Worm (Caenorhabditis elegans): ENCODE results near the gene nadk-2.

The nadk-2 gene

ce11 chrII:12064680-12065135 lies 15.3 kb downstream of the nadk-2 start, which contains the start of gene arrd-8:
Gene arrd-8 (plus strand): TSS chrII:12065085.
- TF ChIP-seq nhr-77 (tag; optimal IDR thresholded peaks at IDR 0.05), result no peak
- no peak for TF ChIP-seq ztf-1 (GFP tag; conservative IDR thresholded peaks at IDR 0.05)
- no peak for TF ChIP-seq nhr-11 (tag; optimal IDR thresholded peaks at IDR 0.05)
- peak; percentile 4 for TF ChIP-seq gmeb-1 (tag; optimal IDR thresholded peaks at IDR 0.05)
- TF ChIP-seq R02D3.7 (tag; optimal IDR thresholded peaks at IDR 0.05), result no peak
- TF ChIP-seq lsy-2 (tag; optimal IDR thresholded peaks at IDR 0.05), result no peak
- TF ChIP-seq fos-1 (tag; optimal IDR thresholded peaks at IDR 0.05), result peak; percentile 85
- peak; percentile 57 for TF ChIP-seq sma-9 (GFP tag; optimal IDR thresholded peaks at IDR 0.05)
- TF ChIP-seq sma-9 (tag; optimal IDR thresholded peaks at IDR 0.05), result no peak
- no peak for TF ChIP-seq lin-13 (GFP tag; optimal IDR thresholded peaks at IDR 0.05)
- no peak for TF ChIP-seq peb-1 (tag; optimal IDR thresholded peaks at IDR 0.05)

- TF ChIP-seq nhr-21 (tag; optimal IDR thresholded peaks at IDR 0.05) (no peak), Y55F3AM.14 (GFP tag; optimal IDR thresholded peaks at IDR 0.05) (no peak), unc-55 (GFP tag; optimal IDR thresholded peaks at IDR 0.05) (peak; percentile 8), unc-39 (tag; optimal IDR thresholded peaks at IDR 0.05) (no peak), C34F6.9 (tag; optimal IDR thresholded peaks at IDR 0.05) (peak; percentile 34), nhr-237 (tag; optimal IDR thresholded peaks at IDR 0.05) (no peak), nhr-6 (tag; optimal IDR thresholded peaks at IDR 0.05) (no peak), crh-2 (tag; optimal IDR thresholded peaks at IDR 0.05) (no peak)
Measured at ce11 chrII:12067451-12068076, 18.2 kb downstream of the nadk-2 start, which contains the start of gene Y17G7B.22. Gene Y17G7B.22 (plus strand): TSS chrII:12068026.

ce11 chrII:12071243-12071642 lies 21.9 kb downstream of the nadk-2 start:
- TF ChIP-seq gmeb-1 (tag; optimal IDR thresholded peaks at IDR 0.05) (no peak), nhr-12 (tag; optimal IDR thresholded peaks at IDR 0.05) (no peak), dmd-4 (tag; optimal IDR thresholded peaks at IDR 0.05) (no peak), nhr-6 (tag; optimal IDR thresholded peaks at IDR 0.05) (no peak), ZK546.5 (tag; optimal IDR thresholded peaks at IDR 0.05) (no peak), nhr-237 (tag; optimal IDR thresholded peaks at IDR 0.05) (no peak)

ce11 chrII:12076355-12076754 lies 27.0 kb downstream of the nadk-2 start:
- no peak for TF ChIP-seq ztf-1 (GFP tag; conservative IDR thresholded peaks at IDR 0.05)
- no peak for TF ChIP-seq elt-3 (tag; optimal IDR thresholded peaks at IDR 0.05)
- no peak for TF ChIP-seq aly-2 (tag; optimal IDR thresholded peaks at IDR 0.05)
- no peak for TF ChIP-seq fos-1 (tag; optimal IDR thresholded peaks at IDR 0.05)
- no peak for TF ChIP-seq alr-1 (tag; optimal IDR thresholded peaks at IDR 0.05)
- TF ChIP-seq mdl-1 (tag; optimal IDR thresholded peaks at IDR 0.05), result no peak
- no peak for TF ChIP-seq nhr-77 (tag; optimal IDR thresholded peaks at IDR 0.05)
- no peak for TF ChIP-seq C34F6.9 (tag; optimal IDR thresholded peaks at IDR 0.05)
- TF ChIP-seq elt-1 (tag; optimal IDR thresholded peaks at IDR 0.05), result no peak
- no peak for TF ChIP-seq crh-2 (tag; optimal IDR thresholded peaks at IDR 0.05)

- TF ChIP-seq ztf-11 (tag; optimal IDR thresholded peaks at IDR 0.05), result no peak
- TF ChIP-seq nhr-129 (tag; optimal IDR thresholded peaks at IDR 0.05), result no peak
- TF ChIP-seq unc-39 (tag; optimal IDR thresholded peaks at IDR 0.05), result no peak
- no peak for TF ChIP-seq ztf-4 (tag; optimal IDR thresholded peaks at IDR 0.05)
- no peak for TF ChIP-seq fos-1 (tag; optimal IDR thresholded peaks at IDR 0.05)
- TF ChIP-seq nhr-21 (tag; optimal IDR thresholded peaks at IDR 0.05), result no peak
- no peak for TF ChIP-seq unc-62 (GFP tag; optimal IDR thresholded peaks at IDR 0.05)
Measured at ce11 chrII:12077281-12077680, 27.9 kb downstream of the nadk-2 start.

- TF ChIP-seq fos-1 (tag; optimal IDR thresholded peaks at IDR 0.05), result peak; percentile 85
- no peak for TF ChIP-seq snpc-4 (tag; optimal IDR thresholded peaks at IDR 0.05)
Measured at ce11 chrII:12080015-12080414, 30.6 kb downstream of the nadk-2 start.
